Fruit fly (Drosophila melanogaster): ENCODE measurements around the gene CG10466.

The CG10466 gene

DNA sequence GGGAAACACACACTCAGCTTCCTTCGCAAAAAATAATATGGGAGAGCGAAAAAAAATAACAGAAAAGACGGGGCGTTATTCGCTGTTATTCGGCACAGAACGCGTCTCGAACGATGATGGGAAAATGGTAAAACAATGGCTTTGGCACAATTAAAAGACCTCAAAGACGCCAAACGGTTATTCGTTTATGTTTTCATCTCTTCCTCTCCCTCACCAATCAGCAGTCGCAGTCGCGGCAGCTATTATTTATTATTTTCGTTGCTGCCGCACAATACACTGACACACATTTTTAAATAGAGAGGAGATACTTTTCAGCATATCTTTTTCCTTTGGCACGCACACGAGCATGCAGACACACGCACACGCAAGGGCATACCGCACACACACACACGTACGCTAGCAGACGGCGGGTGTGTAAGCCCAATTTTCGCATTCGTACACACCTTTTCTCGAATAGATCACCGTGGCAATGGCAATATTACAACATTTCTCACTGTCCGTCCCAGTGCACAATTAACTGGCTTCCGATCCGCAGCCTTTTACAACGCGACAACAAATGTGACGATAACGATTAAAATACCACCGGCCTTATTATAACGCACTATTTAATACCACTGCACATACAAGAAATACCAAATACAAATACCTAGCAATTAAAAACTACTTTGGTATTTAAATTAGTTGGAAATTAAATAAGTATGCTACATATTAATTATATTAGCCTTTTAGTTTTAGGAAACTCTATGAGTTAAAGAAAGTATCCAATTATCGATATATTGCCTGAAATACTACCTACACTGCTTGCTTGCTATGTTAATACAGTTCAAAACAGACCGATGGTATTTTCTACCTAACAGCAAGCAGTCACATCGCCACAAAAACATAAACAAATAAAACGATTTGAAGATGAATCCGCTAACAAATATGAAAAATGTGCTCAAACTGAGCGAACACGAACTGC lies at the start of gene CG10466, which contains the start of gene CdGAPr (continued):
- TF ChIP-seq pnt (GFP tag; optimal IDR thresholded peaks at IDR 0.05) (no peak), CG6175 (GFP tag; IDR thresholded peaks at IDR 0.05) (0 out of 3 replicates have a peak, but pooled peaks have one; percentile 11), CG9876 (GFP tag; optimal IDR thresholded peaks at IDR 0.05) (no peak), pho (GFP tag; optimal IDR thresholded peaks at IDR 0.05) (no peak), CG10959 (GFP tag; IDR thresholded peaks at IDR 0.05) (no peak), CG11247 (GFP tag; IDR thresholded peaks at IDR 0.05) (no peak), org-1 (GFP tag; optimal IDR thresholded peaks at IDR 0.05) (no peak), Atf3 (GFP tag; optimal IDR thresholded peaks at IDR 0.05) (no peak), CG16815 (GFP tag; optimal IDR thresholded peaks at IDR 0.05) (no peak), CG2116 (GFP tag; optimal IDR thresholded peaks at IDR 0.05) (peak; percentile 52), ttk (GFP tag; IDR thresholded peaks at IDR 0.05) (no peak), CG18262 (tag; optimal IDR thresholded peaks at IDR 0.05) (peak; percentile 41), CG10267 (tag; optimal IDR thresholded peaks at IDR 0.05) (peak; percentile 65), salm (tag; optimal IDR thresholded peaks at IDR 0.05) (peak; percentile 7), cg (GFP tag; optimal IDR thresholded peaks at IDR 0.05) (peak; percentile 71), pfk (GFP tag; optimal IDR thresholded peaks at IDR 0.05) (no peak), prd (optimal IDR thresholded peaks at IDR 0.05) (no peak), prd (GFP tag; IDR thresholded peaks at IDR 0.05) (no peak), nerfin-1 (tag; optimal IDR thresholded peaks at IDR 0.05) (no peak), CG17361 (GFP tag; IDR thresholded peaks at IDR 0.05) (peak; percentile 68; the same call in 2 of the 3 replicates), Taf1 (GFP tag; IDR thresholded peaks at IDR 0.05) (no peak), CG3065 (GFP tag; optimal IDR thresholded peaks at IDR 0.05) (no peak), CG34224 (GFP tag; IDR thresholded peaks at IDR 0.05; ENCODE audit: partially characterized antibody) (peak; percentile 14; the same call in 1 of the 3 replicates), Mes4 (GFP tag; optimal IDR thresholded peaks at IDR 0.05) (peak; percentile 1), Lhr (GFP tag; optimal IDR thresholded peaks at IDR 0.05) (peak; percentile 88), CG4282 (GFP tag; optimal IDR thresholded peaks at IDR 0.05) (no peak), CG2120 (GFP tag; optimal IDR thresholded peaks at IDR 0.05) (peak; percentile 20), CG12659 (GFP tag; optimal IDR thresholded peaks at IDR 0.05) (peak; percentile 85), PHDP (tag; optimal IDR thresholded peaks at IDR 0.05) (peak; percentile 20), az2 (GFP tag; optimal IDR thresholded peaks at IDR 0.05) (no peak), Dek (tag; optimal IDR thresholded peaks at IDR 0.05) (no peak), so (GFP tag; IDR thresholded peaks at IDR 0.05) (no peak), sob (GFP tag; IDR thresholded peaks at IDR 0.05) (0 out of 2 replicates have a peak, but pooled peaks have one; percentile 25), Elba2 (GFP tag; optimal IDR thresholded peaks at IDR 0.05) (no peak), Hey (tag; optimal IDR thresholded peaks at IDR 0.05) (no peak), CG1233 (GFP tag; optimal IDR thresholded peaks at IDR 0.05) (no peak), CG9727 (GFP tag; optimal IDR thresholded peaks at IDR 0.05) (no peak), CG11504 (tag; optimal IDR thresholded peaks at IDR 0.05) (peak; percentile 58), CG15601 (tag; optimal IDR thresholded peaks at IDR 0.05) (peak; percentile 23), bab2 (GFP tag; optimal IDR thresholded peaks at IDR 0.05) (no peak), unpg (GFP tag; optimal IDR thresholded peaks at IDR 0.05) (peak; percentile 26), pzg (GFP tag; optimal IDR thresholded peaks at IDR 0.05) (peak; percentile 86), CG34422 (GFP tag; IDR thresholded peaks at IDR 0.05) (peak; percentile 34; the same call in 1 of the 3 replicates), ap (GFP tag; IDR thresholded peaks at IDR 0.05) (no peak), dmrt11E (tag; optimal IDR thresholded peaks at IDR 0.05) (peak; percentile 12), CG10543 (GFP tag; optimal IDR thresholded peaks at IDR 0.05) (peak; percentile 21), Eip74EF (GFP tag; optimal IDR thresholded peaks at IDR 0.05) (peak in 1 of 2 experiments; percentile 40), CG16813 (GFP tag; IDR thresholded peaks at IDR 0.05; ENCODE audit: partially characterized antibody) (0 out of 3 replicates have a peak, but pooled peaks have one; percentile 16)
